Worm (Caenorhabditis elegans) whole organism, late embryonic: ENCODE measurements around the gene nhr-18.

Experiments used
- ahr-1 ChIP-seq: sonication (generic microtip); optimal IDR thresholded peaks from 2 replicates; lab custom pipeline; 2016; ENCODE audit warnings: missing genetic modification characterization, missing compliant biosample characterization
- ama-1 ChIP-seq: fragments of 150-350 bp; optimal IDR thresholded peaks from 2 replicates; lab custom pipeline; 2014
- ceh-19 ChIP-seq: fragments of 200-800 bp; sonication (Bioruptor generic); optimal IDR thresholded peaks from 2 replicates; lab custom pipeline; 2018; ENCODE audit warnings: mild to moderate bottlenecking, missing genetic modification characterization, missing compliant biosample characterization
- ceh-24 ChIP-seq: sonication (generic microtip); optimal IDR thresholded peaks from 2 replicates; lab custom pipeline; 2016; ENCODE audit warnings: mild to moderate bottlenecking, missing genetic modification characterization, missing compliant biosample characterization
- ceh-9 ChIP-seq: sonication (generic microtip); optimal IDR thresholded peaks from 2 replicates; lab custom pipeline; 2016; ENCODE audit warnings: mild to moderate bottlenecking, missing genetic modification characterization, inconsistent platforms, missing compliant biosample characterization
- hlh-8 ChIP-seq: sonication (generic microtip); optimal IDR thresholded peaks from 2 replicates; lab custom pipeline; 2016; ENCODE audit warnings: missing genotype, missing genetic modification characterization, missing compliant biosample characterization
- nhr-11 ChIP-seq: fragments of 150-350 bp; optimal IDR thresholded peaks from 2 replicates; lab custom pipeline; 2014; ENCODE audit warnings: missing biosample characterization, missing genetic modification characterization
- nhr-232 ChIP-seq: sonication (generic microtip); optimal IDR thresholded peaks from 2 replicates; lab custom pipeline; 2016; ENCODE audit warnings: missing genetic modification characterization, missing compliant biosample characterization
- rnt-1 ChIP-seq: sonication (generic microtip); optimal IDR thresholded peaks from 2 replicates; lab custom pipeline; 2016; ENCODE audit warnings: missing genetic modification characterization, missing compliant biosample characterization
- sdc-2 ChIP-seq: sonication (generic microtip); optimal IDR thresholded peaks from 2 replicates; lab custom pipeline; 2016; ENCODE audit warnings: missing genotype, missing genetic modification characterization, missing compliant biosample characterization
- syd-9 ChIP-seq: sonication (generic microtip); optimal IDR thresholded peaks from 2 replicates; lab custom pipeline; 2016; ENCODE audit warnings: mild to moderate bottlenecking, missing genetic modification characterization, moderate library complexity, missing compliant biosample characterization
- tbx-2 ChIP-seq: sonication (generic microtip); optimal IDR thresholded peaks from 2 replicates; lab custom pipeline; 2016; ENCODE audit warnings: missing genetic modification characterization, missing compliant biosample characterization

DNA sequence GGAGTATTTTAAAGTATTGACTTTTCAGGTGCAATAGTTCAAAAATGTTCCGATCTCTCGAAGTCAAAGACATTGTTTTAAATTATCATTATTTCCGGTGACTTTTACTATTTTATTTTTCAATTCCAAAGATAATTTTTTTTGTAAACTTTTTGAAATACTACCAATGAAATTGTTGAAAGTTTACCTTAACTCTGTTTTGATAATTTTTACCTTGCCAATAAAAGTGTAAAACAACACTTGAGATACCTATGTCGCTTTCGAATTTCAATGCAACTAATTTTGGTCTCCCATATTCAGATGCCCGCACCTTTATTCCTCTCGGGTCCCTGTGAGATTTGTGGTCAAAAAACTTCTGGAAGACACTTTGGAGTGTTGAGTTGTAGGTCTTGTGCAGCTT is 1.9 kb upstream of the nhr-18 start, which contains the start of gene nhr-103:
- TF ChIP-seq nhr-11 (tag; lab: Kevin White, UChicago) (no peak), nhr-232 (tag; lab: Kevin White, UChicago) (no peak), ahr-1 (tag; lab: Kevin White, UChicago) (no peak), ceh-9 (tag; lab: Kevin White, UChicago) (no peak), syd-9 (tag; lab: Kevin White, UChicago) (no peak), ceh-24 (tag; lab: Kevin White, UChicago) (no peak), ama-1 (no peak), sdc-2 (tag; lab: Kevin White, UChicago) (no peak), hlh-8 (tag; lab: Kevin White, UChicago) (no peak), rnt-1 (tag; lab: Kevin White, UChicago) (no peak), tbx-2 (tag; lab: Kevin White, UChicago) (no peak), ceh-19 (GFP tag; lab: Kevin White, UChicago) (no peak)
